Fruit fly (Drosophila melanogaster): Measurements from ENCODE around the gene CG17672.

The CG17672 gene

DNA sequence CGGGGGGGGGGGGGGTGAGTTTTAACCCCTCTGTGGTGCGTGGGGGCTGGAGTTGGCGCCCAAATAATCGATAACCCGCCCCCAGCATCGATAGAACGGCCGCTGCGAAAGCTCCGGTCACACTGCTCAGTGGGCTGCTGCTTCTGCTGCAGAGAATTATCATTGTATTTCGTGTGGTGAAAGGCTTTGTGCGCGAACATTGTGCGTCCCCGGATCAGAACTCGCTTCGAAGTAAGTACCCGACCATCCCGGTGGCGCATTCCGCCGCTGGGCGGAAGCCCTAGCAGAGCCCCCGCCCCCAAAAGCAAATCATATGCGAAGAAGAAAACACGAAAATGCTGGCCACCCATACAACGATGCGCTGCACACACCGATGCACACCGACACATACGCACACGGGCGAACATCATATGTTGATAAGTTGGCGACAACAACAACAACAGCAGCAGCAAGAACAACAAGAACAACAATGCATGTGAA lies 15.6 kb downstream of the CG17672 start, which contains the start of gene Syx13 (continued):
- peak; percentile 29 to 33 for TF ChIP-seq ss (GFP tag; optimal IDR thresholded peaks at IDR 0.05)
- TF ChIP-seq fkh (GFP tag; optimal IDR thresholded peaks at IDR 0.05): peak; percentile 74

DNA sequence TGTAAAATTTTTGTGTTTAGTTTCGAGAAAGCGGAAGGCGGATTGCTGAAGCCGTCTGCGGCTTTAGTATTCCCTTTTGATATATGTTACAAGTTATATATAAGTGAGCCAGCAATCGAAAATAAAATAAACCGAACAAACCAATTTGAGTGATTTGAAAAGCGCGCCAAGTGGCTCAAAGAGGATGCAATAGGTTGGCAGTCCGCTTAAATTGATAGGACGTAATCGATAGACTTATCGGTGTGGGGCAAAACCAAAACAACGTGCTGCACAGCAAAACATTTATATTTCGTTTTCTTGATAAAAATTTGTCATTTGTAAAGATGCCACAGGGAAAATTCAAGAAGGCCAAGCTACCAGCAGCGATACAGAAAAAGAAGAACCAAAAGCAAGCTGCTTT lies 18.0 kb downstream of the CG17672 start, which contains the start of gene CG11279:
CG11279 (plus strand) TSS at position 220 of the 400 bp plus-strand sequence.
- TF ChIP-seq salr (GFP tag; optimal IDR thresholded peaks at IDR 0.05) (no peak), svp (GFP tag) (peak; percentile 7)

DNA sequence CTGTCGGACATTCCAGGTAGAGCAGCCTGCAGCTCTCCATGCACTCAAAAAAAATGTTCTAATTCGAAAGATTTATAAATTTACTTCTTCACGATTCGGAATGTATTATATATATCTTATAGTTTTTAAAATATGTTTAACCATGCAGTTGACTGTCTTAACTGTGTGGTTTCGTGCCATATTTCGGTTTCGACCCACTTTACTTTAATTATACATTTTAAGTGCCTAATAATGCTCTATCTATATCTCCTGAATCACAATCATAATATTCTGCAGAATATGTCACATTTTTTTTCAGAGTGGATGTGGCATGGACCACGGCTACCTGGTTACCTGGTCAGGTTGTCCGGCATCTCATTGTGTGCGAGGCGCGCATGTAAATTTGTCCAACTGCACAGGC lies 20.9 kb downstream of the CG17672 start:
- TF ChIP-seq dsx (GFP tag; optimal IDR thresholded peaks at IDR 0.05; ENCODE audit: poor library complexity, severe bottlenecking): peak; percentile 35
- no peak for TF ChIP-seq CG8319 (GFP tag; optimal IDR thresholded peaks at IDR 0.05)
- TF ChIP-seq achi (GFP tag; optimal IDR thresholded peaks at IDR 0.05): peak; percentile 39
- TF ChIP-seq CG15336 (GFP tag; IDR thresholded peaks at IDR 0.05): 0 out of 2 replicates have a peak, but pooled peaks have one; percentile 34
- no peak for TF ChIP-seq Blimp-1 (GFP tag; optimal IDR thresholded peaks at IDR 0.05)
- TF ChIP-seq Sox102F (GFP tag; optimal IDR thresholded peaks at IDR 0.05): peak; percentile 3
- TF ChIP-seq CG11762 (GFP tag; optimal IDR thresholded peaks at IDR 0.05; ENCODE audit: insufficient read depth): no peak
- peak; percentile 27 for TF ChIP-seq CG3919 (GFP tag; optimal IDR thresholded peaks at IDR 0.05)
- peak; percentile 7 for TF ChIP-seq CG1621 (tag; optimal IDR thresholded peaks at IDR 0.05)
- TF ChIP-seq CG8119 (GFP tag; IDR thresholded peaks at IDR 0.05): peak; percentile 47; the same call in 2 of the 3 replicates
- TF ChIP-seq Hr38 (GFP tag; optimal IDR thresholded peaks at IDR 0.05): no peak
- TF ChIP-seq Eip75B (GFP tag; optimal IDR thresholded peaks at IDR 0.05): peak; percentile 29
- peak; percentile 11 for TF ChIP-seq CG6792 (GFP tag; optimal IDR thresholded peaks at IDR 0.05)
- TF ChIP-seq eg (GFP tag; IDR thresholded peaks at IDR 0.05): no peak
- no peak for TF ChIP-seq CG11294 (GFP tag; IDR thresholded peaks at IDR 0.05)
- TF ChIP-seq OdsH (GFP tag; optimal IDR thresholded peaks at IDR 0.05): no peak
- no peak for TF ChIP-seq CG6276 (GFP tag; optimal IDR thresholded peaks at IDR 0.05)
- peak; percentile 42 for TF ChIP-seq CG10631 (GFP tag; optimal IDR thresholded peaks at IDR 0.05)
- TF ChIP-seq fkh (GFP tag; optimal IDR thresholded peaks at IDR 0.05): no peak
- TF ChIP-seq topi (GFP tag; optimal IDR thresholded peaks at IDR 0.05): peak; percentile 32
- peak; percentile 3 for TF ChIP-seq CG34406 (GFP tag; optimal IDR thresholded peaks at IDR 0.05)
- peak; percentile 36 to 41 for TF ChIP-seq ss (GFP tag; optimal IDR thresholded peaks at IDR 0.05)
- peak; percentile 16 for TF ChIP-seq CG8632 (GFP tag; optimal IDR thresholded peaks at IDR 0.05)
- peak; percentile 37 for TF ChIP-seq spab (GFP tag; optimal IDR thresholded peaks at IDR 0.05)
- TF ChIP-seq CG31627 (GFP tag; optimal IDR thresholded peaks at IDR 0.05): no peak
- peak; percentile 41 for TF ChIP-seq net (GFP tag; optimal IDR thresholded peaks at IDR 0.05)
- peak; percentile 16 for TF ChIP-seq Lpt (GFP tag; optimal IDR thresholded peaks at IDR 0.05)
- no peak for TF ChIP-seq CG4318 (GFP tag; optimal IDR thresholded peaks at IDR 0.05)
- no peak for TF ChIP-seq Sox15 (GFP tag; optimal IDR thresholded peaks at IDR 0.05)
- TF ChIP-seq salr (GFP tag; optimal IDR thresholded peaks at IDR 0.05): peak in 1 of 2 experiments; percentile 11
- peak; percentile 28 for TF ChIP-seq Smox (GFP tag; optimal IDR thresholded peaks at IDR 0.05)
- TF ChIP-seq pdm3 (GFP tag; optimal IDR thresholded peaks at IDR 0.05): no peak
- TF ChIP-seq cyc (GFP tag; optimal IDR thresholded peaks at IDR 0.05): no peak
- peak; percentile 15 for TF ChIP-seq vri (GFP tag; optimal IDR thresholded peaks at IDR 0.05)
- TF ChIP-seq lz (GFP tag; optimal IDR thresholded peaks at IDR 0.05): peak; percentile 22
- TF ChIP-seq CG6808 (GFP tag; optimal IDR thresholded peaks at IDR 0.05): peak; percentile 55
- TF ChIP-seq Eip93F (GFP tag; optimal IDR thresholded peaks at IDR 0.05): no peak
- TF ChIP-seq CG9139 (GFP tag; optimal IDR thresholded peaks at IDR 0.05): no peak
- TF ChIP-seq fd85E (GFP tag; optimal IDR thresholded peaks at IDR 0.05): no peak
- TF ChIP-seq CG10669 (GFP tag; optimal IDR thresholded peaks at IDR 0.05): peak; percentile 32
- TF ChIP-seq CG16779 (tag; optimal IDR thresholded peaks at IDR 0.05): no peak
- peak; percentile 30 for TF ChIP-seq acj6 (GFP tag; optimal IDR thresholded peaks at IDR 0.05)
- TF ChIP-seq CG3032 (tag; optimal IDR thresholded peaks at IDR 0.05): peak; percentile 35
- no peak for TF ChIP-seq Hr4 (GFP tag; optimal IDR thresholded peaks at IDR 0.05)
- peak; percentile 80 for TF ChIP-seq svp (GFP tag)
- TF ChIP-seq fd59A (GFP tag; optimal IDR thresholded peaks at IDR 0.05): no peak
- TF ChIP-seq dac (GFP tag; optimal IDR thresholded peaks at IDR 0.05): no peak
